Worm (Caenorhabditis elegans) whole organism, L4 larva: ENCODE measurements around the gene zipt-9.

Source experiments
- F10B5.3 ChIP-seq: sonication (generic microtip); optimal IDR thresholded peaks from 2 replicates; lab custom pipeline; 2016; ENCODE audit warnings: mild to moderate bottlenecking, missing genetic modification characterization, missing compliant biosample characterization
- F26F4.8 ChIP-seq: fragments of 200-800 bp; sonication (Bioruptor generic); conservative IDR thresholded peaks from 2 replicates; pipeline ENCODE4 v1.3.6; 2022; ENCODE audit warnings: missing genetic modification characterization, missing compliant biosample characterization
- F44E2.7 ChIP-seq: fragments of 200-800 bp; sonication (Bioruptor generic); IDR thresholded peaks from 2 replicates; pipeline ENCODE4 v2.1.2; 2022; ENCODE audit warnings: missing genetic modification characterization, missing compliant biosample characterization
- R02D3.7 ChIP-seq: fragments of 150-350 bp; sonication (generic microtip); optimal IDR thresholded peaks from 3 replicates; lab custom pipeline; 2014; ENCODE audit warnings: missing biosample characterization, missing genetic modification characterization
- Y105C5A.15 ChIP-seq: fragments of 200-800 bp; sonication (Bioruptor generic); IDR thresholded peaks from 2 replicates; pipeline ENCODE4 v1.3.6; 2022; ENCODE audit warnings: missing genetic modification characterization, missing compliant biosample characterization
- ZK546.5 ChIP-seq, 2 experiments: sonication (generic microtip); optimal IDR thresholded peaks; 2 replicates each; lab custom pipeline; 2017; ENCODE audit warnings: missing biosample characterization in 2 of 2, missing genetic modification characterization in 2 of 2
- aly-2 ChIP-seq: sonication (generic microtip); optimal IDR thresholded peaks from 2 replicates; lab custom pipeline; 2018; ENCODE audit warnings: missing biosample characterization, missing genetic modification characterization
- arid-1 ChIP-seq: fragments of 200-800 bp; sonication (Bioruptor generic); conservative IDR thresholded peaks from 2 replicates; pipeline ENCODE4 v1.3.6; 2022; ENCODE audit warnings: missing genetic modification reagents, missing genetic modification characterization, missing compliant biosample characterization
- ceh-28 ChIP-seq: fragments of 150-350 bp; optimal IDR thresholded peaks from 2 replicates; lab custom pipeline; 2014; ENCODE audit warnings: missing biosample characterization, missing genetic modification reagents, missing genetic modification characterization
- ceh-82 ChIP-seq: sonication (generic microtip); optimal IDR thresholded peaks from 2 replicates; lab custom pipeline; 2017; ENCODE audit warnings: missing biosample characterization, missing genetic modification characterization
- daf-8 ChIP-seq: fragments of 200-800 bp; sonication (Bioruptor generic); IDR thresholded peaks from 2 replicates; pipeline ENCODE4 v1.3.6; 2022; ENCODE audit warnings: missing genetic modification characterization, missing compliant biosample characterization
- dmd-6 ChIP-seq: fragments of 200-800 bp; sonication (Bioruptor generic); IDR thresholded peaks from 2 replicates; pipeline ENCODE4 v1.3.6; 2022; ENCODE audit warnings: missing genetic modification reagents, missing genetic modification characterization, missing compliant biosample characterization
- dmd-8 ChIP-seq: fragments of 200-800 bp; sonication (Bioruptor generic); IDR thresholded peaks from 2 replicates; pipeline ENCODE4 v1.3.6; 2022; ENCODE audit warnings: missing genetic modification characterization, missing compliant biosample characterization
- dmd-9 ChIP-seq: fragments of 200-800 bp; sonication (Bioruptor generic); IDR thresholded peaks from 2 replicates; pipeline ENCODE4 v1.3.6; 2022; ENCODE audit warnings: missing genetic modification reagents, missing genetic modification characterization, missing compliant biosample characterization
- hlh-11 ChIP-seq: fragments of 200-800 bp; sonication (Bioruptor generic); optimal IDR thresholded peaks from 2 replicates; lab custom pipeline; 2018; ENCODE audit warnings: mild to moderate bottlenecking, missing genetic modification characterization, missing compliant biosample characterization
- hmg-1.1 ChIP-seq: fragments of 200-800 bp; sonication (Bioruptor generic); IDR thresholded peaks from 2 replicates; pipeline ENCODE4 v1.3.6; 2022; ENCODE audit warnings: missing genetic modification reagents, missing genetic modification characterization, missing compliant biosample characterization
- jun-1 ChIP-seq: fragments of 150-350 bp; optimal IDR thresholded peaks from 2 replicates; lab custom pipeline; 2014; ENCODE audit warnings: missing biosample characterization, missing genetic modification reagents, missing genetic modification characterization
- lin-1 ChIP-seq: fragments of 200-800 bp; sonication (Bioruptor generic); IDR thresholded peaks from 2 replicates; pipeline ENCODE4 v1.3.6; 2022; ENCODE audit warnings: missing genetic modification reagents, missing genetic modification characterization, missing compliant biosample characterization
- lsy-2 ChIP-seq, 2 experiments: fragments of 150-350 bp in 1 of 2; sonication (generic microtip) in 1 of 2; optimal IDR thresholded peaks; 2 replicates each; lab custom pipeline; 2014 to 2017; ENCODE audit warnings: missing biosample characterization in 2 of 2, missing genetic modification characterization in 2 of 2
- madf-5 ChIP-seq, 2 experiments: fragments of 200-800 bp; sonication (Bioruptor generic); IDR thresholded peaks; 2 replicates each; pipeline ENCODE4 v1.3.6; 2022; ENCODE audit warnings: missing compliant biosample characterization in 2 of 2, missing genetic modification characterization in 2 of 2
- madf-9 ChIP-seq: fragments of 200-800 bp; sonication (Bioruptor generic); conservative IDR thresholded peaks from 2 replicates; pipeline ENCODE4 v1.3.6; 2022; ENCODE audit warnings: missing genetic modification reagents, missing genetic modification characterization, missing compliant biosample characterization
- mdl-1 ChIP-seq, 2 experiments: fragments of 150-350 bp in 1 of 2; sonication (generic microtip) in 1 of 2; optimal IDR thresholded peaks; 2 replicates each; lab custom pipeline; 2014 to 2017; ENCODE audit warnings: missing biosample characterization in 2 of 2, missing genetic modification characterization in 2 of 2
- mes-2 ChIP-seq: sonication (generic microtip); optimal IDR thresholded peaks from 2 replicates; lab custom pipeline; 2016; ENCODE audit warnings: missing genotype, mild to moderate bottlenecking, missing genetic modification characterization, missing compliant biosample characterization; ENCODE audit not compliant: poor library complexity, severe bottlenecking
- nhr-102 ChIP-seq: sonication (generic microtip); optimal IDR thresholded peaks from 2 replicates; lab custom pipeline; 2016; ENCODE audit warnings: mild to moderate bottlenecking, missing genetic modification characterization, moderate library complexity, missing compliant biosample characterization
- nhr-111 ChIP-seq: fragments of 200-800 bp; sonication (Bioruptor generic); optimal IDR thresholded peaks from 2 replicates; lab custom pipeline; 2018; ENCODE audit warnings: mild to moderate bottlenecking, missing genetic modification characterization, missing compliant biosample characterization
- nhr-237 ChIP-seq: sonication (generic microtip); optimal IDR thresholded peaks from 2 replicates; lab custom pipeline; 2017; ENCODE audit warnings: missing biosample characterization, missing genetic modification characterization
- nhr-25 ChIP-seq: sonication (generic microtip); optimal IDR thresholded peaks from 2 replicates; lab custom pipeline; 2017; ENCODE audit warnings: missing genetic modification characterization, mild to moderate bottlenecking, missing compliant biosample characterization, antibody characterized with exemption, moderate library complexity, borderline replicate concordance; ENCODE audit not compliant: insufficient read depth
- nhr-41 ChIP-seq: fragments of 200-800 bp; sonication (Bioruptor generic); IDR thresholded peaks from 2 replicates; pipeline ENCODE4 v1.3.6; 2022; ENCODE audit warnings: missing genetic modification reagents, missing genetic modification characterization, missing compliant biosample characterization
- nhr-48 ChIP-seq: sonication (generic microtip); optimal IDR thresholded peaks from 2 replicates; lab custom pipeline; 2016; ENCODE audit warnings: mild to moderate bottlenecking, missing genetic modification characterization, missing compliant biosample characterization
- nhr-77 ChIP-seq: fragments of 150-350 bp; optimal IDR thresholded peaks from 2 replicates; lab custom pipeline; 2014; ENCODE audit warnings: missing biosample characterization, missing genetic modification characterization
- php-3 ChIP-seq: fragments of 200-800 bp; sonication (Bioruptor generic); IDR thresholded peaks from 2 replicates; pipeline ENCODE4 v1.3.6; 2022; ENCODE audit warnings: missing genetic modification reagents, missing genetic modification characterization, missing compliant biosample characterization
- pqm-1 ChIP-seq: sonication (generic microtip); optimal IDR thresholded peaks from 2 replicates; lab custom pipeline; 2017; ENCODE audit warnings: missing biosample characterization, missing genetic modification characterization
- saeg-2 ChIP-seq: fragments of 200-800 bp; sonication (Bioruptor generic); IDR thresholded peaks from 2 replicates; pipeline ENCODE4 v1.3.6; 2022; ENCODE audit warnings: missing genetic modification reagents, missing genetic modification characterization, missing compliant biosample characterization
- snpc-4 ChIP-seq: fragments of 150-350 bp; optimal IDR thresholded peaks from 2 replicates; lab custom pipeline; 2014; ENCODE audit warnings: missing biosample characterization, missing genetic modification characterization
- spr-3 ChIP-seq: fragments of 200-800 bp; sonication (Bioruptor generic); optimal IDR thresholded peaks from 2 replicates; lab custom pipeline; 2018; ENCODE audit warnings: mild to moderate bottlenecking, missing genetic modification characterization, missing compliant biosample characterization
- ztf-7 ChIP-seq: fragments of 150-350 bp; optimal IDR thresholded peaks from 2 replicates; lab custom pipeline; 2014; ENCODE audit warnings: missing biosample characterization, missing genetic modification characterization

The zipt-9 gene

DNA sequence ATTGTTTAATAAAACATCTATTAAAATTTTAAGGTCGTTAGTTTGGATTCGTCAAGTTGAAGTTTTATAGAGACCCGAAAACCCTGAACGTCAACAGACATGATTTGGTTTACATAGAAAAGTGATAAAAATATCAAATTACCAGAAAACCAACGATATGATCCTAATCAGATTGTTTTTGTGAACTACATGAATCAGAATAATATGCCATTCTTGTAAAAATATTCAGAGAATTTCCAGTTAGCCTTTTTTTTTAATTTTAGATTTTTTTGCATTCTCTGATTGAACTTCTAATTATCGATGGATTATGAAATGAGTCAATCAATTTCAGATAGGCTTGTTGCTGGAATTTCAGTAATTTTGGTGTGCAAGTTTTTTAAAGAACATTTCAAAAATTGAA, 4.0 kb downstream of the zipt-9 start, which contains the start of gene srx-96:
srx-96 (plus strand) TSS at position 301 of the 400 bp plus-strand sequence.
- TF ChIP-seq R02D3.7 (tag; lab: Kevin White, UChicago) (no peak), nhr-41 (GFP tag; lab: Robert Waterston, UW) (no peak), hmg-1.1 (GFP tag; lab: Robert Waterston, UW) (no peak), F44E2.7 (GFP tag; lab: Robert Waterston, UW) (no peak), dmd-9 (GFP tag; lab: Robert Waterston, UW) (no peak), nhr-102 (tag; lab: Kevin White, UChicago) (no peak), daf-8 (GFP tag; lab: Robert Waterston, UW) (no peak), nhr-77 (no peak), lin-1 (GFP tag; lab: Robert Waterston, UW) (no peak)

ce11 chrV:13707295-13707694, 7.8 kb downstream of the zipt-9 start, which contains the start of gene hlh-34:
hlh-34 (minus strand) TSS chrV:13707395.
- no peak for TF ChIP-seq spr-3
- no peak for TF ChIP-seq aly-2
- no peak for TF ChIP-seq madf-9
- TF ChIP-seq mes-2, result no peak
- no peak for TF ChIP-seq nhr-77
- TF ChIP-seq saeg-2 (GFP tag; lab: Robert Waterston, UW), result no peak
- no peak for TF ChIP-seq jun-1 (tag; lab: Kevin White, UChicago)
- no peak for TF ChIP-seq mdl-1 (tag; optimal IDR thresholded peaks at IDR 0.05; lab: Kevin White, UChicago)
- TF ChIP-seq pqm-1 (tag; lab: Kevin White, UChicago), result no peak
- no peak for TF ChIP-seq lsy-2 (tag; optimal IDR thresholded peaks at IDR 0.05; lab: Kevin White, UChicago)
- no peak for TF ChIP-seq ceh-28
- no peak for TF ChIP-seq dmd-6 (GFP tag; lab: Robert Waterston, UW)
- TF ChIP-seq ceh-82, result no peak
- no peak for TF ChIP-seq nhr-111
- TF ChIP-seq hlh-11, result no peak
- no peak for TF ChIP-seq madf-5 (GFP tag; IDR thresholded peaks at IDR 0.05; lab: Robert Waterston, UW)

- TF ChIP-seq dmd-8 (GFP tag; lab: Robert Waterston, UW) (no peak), nhr-25 (tag; lab: Kevin White, UChicago) (peak; percentile 63), F26F4.8 (no peak)
Measured at ce11 chrV:13703960-13704359, 11.1 kb downstream of the zipt-9 start, which contains the start of gene T01D3.3. T01D3.3 (plus strand) TSS chrV:13704271.

DNA sequence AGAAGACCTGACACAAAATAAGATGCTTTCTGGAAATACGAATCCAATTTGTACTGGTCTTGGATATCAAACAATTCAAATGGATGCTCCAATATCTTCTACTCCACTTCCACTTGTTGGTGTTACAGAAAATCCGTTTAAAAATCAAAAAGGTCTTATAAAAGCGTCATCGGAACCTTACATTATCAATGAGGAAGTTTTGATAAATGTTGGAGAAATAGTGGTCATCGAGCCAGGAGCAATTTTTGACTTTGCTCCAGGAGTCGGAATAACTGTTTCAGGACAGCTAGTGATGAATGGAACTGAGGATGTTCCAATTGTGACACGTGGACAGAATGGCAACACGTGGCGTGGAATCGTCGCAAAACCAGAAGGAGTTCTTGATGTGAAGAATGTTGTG, 21.0 kb downstream of the zipt-9 start:
- TF ChIP-seq ztf-7 (tag; lab: Kevin White, UChicago), result no peak
- TF ChIP-seq Y105C5A.15 (GFP tag; lab: Robert Waterston, UW), result no peak
- TF ChIP-seq ZK546.5 (tag; optimal IDR thresholded peaks at IDR 0.05; lab: Kevin White, UChicago), result no peak
- TF ChIP-seq nhr-237 (tag; lab: Kevin White, UChicago), result no peak
- no peak for TF ChIP-seq nhr-48 (tag; lab: Kevin White, UChicago)
- TF ChIP-seq arid-1 (GFP tag; lab: Robert Waterston, UW), result no peak
- TF ChIP-seq F10B5.3 (tag; lab: Kevin White, UChicago), result no peak
- no peak for TF ChIP-seq php-3
- no peak for TF ChIP-seq mes-2
- TF ChIP-seq snpc-4 (tag; lab: Kevin White, UChicago), result no peak
- TF ChIP-seq daf-8 (GFP tag; lab: Robert Waterston, UW), result no peak
- TF ChIP-seq, all 104 proteins: peak for 0
